Worm (Caenorhabditis elegans) whole organism, mixed stage, embryonic: ENCODE results near the gene ZK742.3.

Experiments used
- bed-3 ChIP-seq: fragments of 200-800 bp; sonication (Bioruptor generic); optimal IDR thresholded peaks from 3 replicates; lab custom pipeline; 2018; ENCODE audit warnings: mild to moderate bottlenecking, missing genetic modification characterization, moderate library complexity, missing compliant biosample characterization
- ceh-39 ChIP-seq: fragments of 150-350 bp; optimal IDR thresholded peaks from 2 replicates; lab custom pipeline; 2014; ENCODE audit warnings: missing biosample characterization, missing genetic modification characterization
- mab-5 ChIP-seq: fragments of 150-350 bp; optimal IDR thresholded peaks from 2 replicates; lab custom pipeline; 2014; ENCODE audit warnings: missing biosample characterization, missing genetic modification characterization
- mep-1 ChIP-seq: fragments of 150-350 bp; optimal IDR thresholded peaks from 2 replicates; lab custom pipeline; 2017; ENCODE audit warnings: missing biosample characterization, missing genetic modification reagents, missing genetic modification characterization, inconsistent platforms
- nhr-237 ChIP-seq: fragments of 150-350 bp; optimal IDR thresholded peaks from 2 replicates; lab custom pipeline; 2014; ENCODE audit warnings: missing biosample characterization, missing genetic modification characterization
- nhr-28 ChIP-seq: fragments of 150-350 bp; optimal IDR thresholded peaks from 2 replicates; lab custom pipeline; 2014; ENCODE audit warnings: missing biosample characterization, missing genetic modification characterization
- pha-4 ChIP-seq: fragments of 150-350 bp; optimal IDR thresholded peaks from 2 replicates; lab custom pipeline; 2018; ENCODE audit warnings: missing biosample characterization, missing genetic modification reagents, missing genetic modification characterization
- snpc-4 ChIP-seq: fragments of 150-350 bp; optimal IDR thresholded peaks from 2 replicates; lab custom pipeline; 2014; ENCODE audit warnings: missing biosample characterization, missing genetic modification characterization
- sptf-1 ChIP-seq: sonication (generic microtip); optimal IDR thresholded peaks from 2 replicates; lab custom pipeline; 2017; ENCODE audit warnings: mild to moderate bottlenecking, missing genetic modification characterization, moderate library complexity, missing compliant biosample characterization

DNA sequence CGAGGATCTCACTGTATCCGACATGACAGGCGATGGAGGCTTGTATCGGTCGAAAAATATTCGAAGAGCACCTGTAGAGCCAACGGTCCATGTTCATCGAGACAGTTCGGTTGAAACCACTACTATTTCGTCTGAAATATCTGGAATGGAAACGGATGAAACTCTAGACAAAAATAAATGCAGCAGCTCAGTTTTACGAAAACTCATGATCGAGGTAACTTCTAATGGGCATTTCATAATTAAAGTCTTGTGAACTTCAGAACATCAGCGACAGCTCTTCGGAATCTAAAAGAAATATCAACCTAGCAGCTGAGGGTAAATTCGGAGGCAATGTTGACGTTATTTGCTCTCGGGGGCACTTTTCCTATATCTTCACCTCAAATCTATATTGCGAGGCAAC, 34.5 kb downstream of the ZK742.3 start:
- TF ChIP-seq pha-4 (tag; lab: Kevin White, UChicago) = no peak
- TF ChIP-seq nhr-237 (tag; lab: Kevin White, UChicago) = no peak
- no peak for TF ChIP-seq bed-3
- no peak for TF ChIP-seq mep-1
- TF ChIP-seq ceh-39 (tag; lab: Kevin White, UChicago) = no peak
- no peak for TF ChIP-seq nhr-28 (tag; lab: Kevin White, UChicago)
- TF ChIP-seq snpc-4 (tag; lab: Kevin White, UChicago) = no peak
- TF ChIP-seq sptf-1 (tag; lab: Kevin White, UChicago) = no peak
- TF ChIP-seq mab-5 (tag; lab: Kevin White, UChicago) = no peak
